Fruit fly (Drosophila melanogaster) whole organism, prepupa: ENCODE data around the gene Ugt37D1.
A peak's percentile ranks its signal among the peaks of the same experiment; 100 is the strongest.

Source experiments
- Blimp-1 ChIP-seq: fragments of 200-800 bp; sonication (Bioruptor generic); optimal IDR thresholded peaks from 3 replicates; lab custom pipeline; 2017; ENCODE audit warnings: missing biosample characterization, missing genetic modification characterization, mild to moderate bottlenecking, moderate library complexity, missing genetic modification reagents
- CG10669 ChIP-seq: fragments of 200-800 bp; sonication (Bioruptor generic); optimal IDR thresholded peaks from 3 replicates; lab custom pipeline; 2018; ENCODE audit warnings: missing biosample characterization, mild to moderate bottlenecking, missing genetic modification characterization, moderate library complexity
- CG11762 ChIP-seq: fragments of 200-800 bp; sonication (Bioruptor generic); optimal IDR thresholded peaks from 3 replicates; lab custom pipeline; 2016; ENCODE audit warnings: missing biosample characterization, missing genetic modification characterization; ENCODE audit not compliant: insufficient read depth
- CG15336 ChIP-seq: fragments of 200-800 bp; sonication (Bioruptor generic); IDR thresholded peaks from 2 replicates; pipeline ENCODE4 v1.3.6; 2022; ENCODE audit warnings: missing biosample characterization, missing genetic modification characterization
- CG1621 ChIP-seq: fragments of 200-800 bp; sonication (Bioruptor generic); optimal IDR thresholded peaks from 3 replicates; lab custom pipeline; 2018; ENCODE audit warnings: missing biosample characterization, mild to moderate bottlenecking, missing genetic modification characterization
- CG16779 ChIP-seq: fragments of 200-800 bp; sonication (Bioruptor generic); optimal IDR thresholded peaks from 3 replicates; lab custom pipeline; 2017; ENCODE audit warnings: missing biosample characterization, mild to moderate bottlenecking, missing genetic modification characterization
- CG3032 ChIP-seq: fragments of 200-800 bp; optimal IDR thresholded peaks from 2 replicates; lab custom pipeline; 2019; ENCODE audit warnings: missing biosample characterization, mild to moderate bottlenecking, missing genetic modification characterization, moderate library complexity
- CG6792 ChIP-seq: fragments of 200-800 bp; sonication (Bioruptor generic); optimal IDR thresholded peaks from 3 replicates; lab custom pipeline; 2016; ENCODE audit warnings: missing biosample characterization, missing genetic modification characterization
- CG6808 ChIP-seq: fragments of 200-800 bp; sonication (Bioruptor generic); optimal IDR thresholded peaks from 3 replicates; lab custom pipeline; 2017; ENCODE audit warnings: missing biosample characterization, missing genetic modification characterization, mild to moderate bottlenecking, moderate library complexity, missing genetic modification reagents
- CG6854 ChIP-seq: fragments of 200-800 bp; sonication (Bioruptor generic); optimal IDR thresholded peaks from 2 replicates; lab custom pipeline; 2017; ENCODE audit warnings: missing biosample characterization, mild to moderate bottlenecking, missing genetic modification characterization
- CG8119 ChIP-seq: fragments of 200-800 bp; sonication (Bioruptor generic); IDR thresholded peaks from 3 replicates; pipeline ENCODE4 v1.3.6; 2022; ENCODE audit warnings: missing biosample characterization, missing genetic modification characterization
- CG8319 ChIP-seq: fragments of 200-800 bp; sonication (Bioruptor generic); optimal IDR thresholded peaks from 3 replicates; lab custom pipeline; 2016; ENCODE audit warnings: missing biosample characterization, missing genetic modification characterization
- CG8632 ChIP-seq: fragments of 200-800 bp; sonication (Bioruptor generic); optimal IDR thresholded peaks from 3 replicates; lab custom pipeline; 2016; ENCODE audit warnings: missing biosample characterization, missing genetic modification characterization
- Eip75B ChIP-seq: fragments of 200-800 bp; sonication (Bioruptor generic); optimal IDR thresholded peaks from 3 replicates; lab custom pipeline; 2016; ENCODE audit warnings: missing biosample characterization, missing genetic modification characterization
- Eip78C ChIP-seq: fragments of 200-800 bp; sonication (Bioruptor generic); peaks from one replicate; lab custom pipeline; 2016; ENCODE audit warnings: missing biosample characterization, missing genetic modification characterization
- Ets21C ChIP-seq: fragments of 200-800 bp; sonication (Bioruptor generic); optimal IDR thresholded peaks from 3 replicates; lab custom pipeline; 2016; ENCODE audit warnings: missing biosample characterization, missing genetic modification characterization
- Gug ChIP-seq: fragments of 200-800 bp; sonication (Bioruptor generic); IDR thresholded peaks from 2 replicates; pipeline ENCODE4 v1.3.6; 2022; ENCODE audit warnings: missing biosample characterization, missing genetic modification characterization
- Hr38 ChIP-seq: sonication (Bioruptor generic); optimal IDR thresholded peaks from 2 replicates; lab custom pipeline; 2016; ENCODE audit warnings: missing biosample characterization, missing genetic modification characterization
- Lpt ChIP-seq: fragments of 200-800 bp; sonication (Bioruptor generic); optimal IDR thresholded peaks from 3 replicates; lab custom pipeline; 2016; ENCODE audit warnings: missing biosample characterization, missing genetic modification characterization
- Met ChIP-seq: fragments of 200-800 bp; sonication (Bioruptor generic); optimal IDR thresholded peaks from 3 replicates; lab custom pipeline; 2016; ENCODE audit warnings: missing biosample characterization, missing genetic modification characterization
- Smox ChIP-seq: fragments of 200-800 bp; sonication (Bioruptor generic); optimal IDR thresholded peaks from 3 replicates; lab custom pipeline; 2016; ENCODE audit warnings: missing biosample characterization, missing genetic modification characterization
- Sox14 ChIP-seq: fragments of 200-800 bp; sonication (Bioruptor generic); optimal IDR thresholded peaks from 3 replicates; lab custom pipeline; 2016; ENCODE audit warnings: missing biosample characterization, missing genetic modification characterization
- Sox15 ChIP-seq: fragments of 200-800 bp; sonication (Bioruptor generic); optimal IDR thresholded peaks from 3 replicates; lab custom pipeline; 2016; ENCODE audit warnings: missing biosample characterization, missing genetic modification characterization
- acj6 ChIP-seq: fragments of 200-800 bp; sonication (Bioruptor generic); optimal IDR thresholded peaks from 3 replicates; lab custom pipeline; 2016; ENCODE audit warnings: missing biosample characterization, missing genetic modification characterization
- cyc ChIP-seq: fragments of 200-800 bp; sonication (Bioruptor generic); optimal IDR thresholded peaks from 3 replicates; lab custom pipeline; 2016; ENCODE audit warnings: missing biosample characterization, missing genetic modification characterization
- dac ChIP-seq: fragments of 200-800 bp; sonication (Bioruptor generic); optimal IDR thresholded peaks from 2 replicates; lab custom pipeline; 2017; ENCODE audit warnings: missing biosample characterization, mild to moderate bottlenecking, missing genetic modification characterization
- esn ChIP-seq: fragments of 200-800 bp; sonication (Bioruptor generic); optimal IDR thresholded peaks from 2 replicates; lab custom pipeline; 2016; ENCODE audit warnings: missing biosample characterization, mild to moderate bottlenecking, missing genetic modification characterization, moderate library complexity
- fd59A ChIP-seq: fragments of 200-800 bp; sonication (Bioruptor generic); optimal IDR thresholded peaks from 2 replicates; lab custom pipeline; 2017; ENCODE audit warnings: missing biosample characterization, mild to moderate bottlenecking, missing genetic modification characterization, missing genetic modification reagents
- fd85E ChIP-seq: fragments of 200-800 bp; sonication (Bioruptor generic); optimal IDR thresholded peaks from 3 replicates; lab custom pipeline; 2016; ENCODE audit warnings: missing biosample characterization, missing genetic modification characterization
- fkh ChIP-seq: fragments of 200-800 bp; sonication (Bioruptor generic); optimal IDR thresholded peaks from 3 replicates; lab custom pipeline; 2017; ENCODE audit warnings: missing biosample characterization, mild to moderate bottlenecking, missing genetic modification characterization, moderate library complexity
- lz ChIP-seq: fragments of 200-800 bp; sonication (Bioruptor generic); optimal IDR thresholded peaks from 3 replicates; lab custom pipeline; 2016; ENCODE audit warnings: missing biosample characterization, missing genetic modification characterization
- net ChIP-seq: fragments of 200-800 bp; sonication (Bioruptor generic); optimal IDR thresholded peaks from 3 replicates; lab custom pipeline; 2016; ENCODE audit warnings: missing biosample characterization, missing genetic modification characterization
- pdm3 ChIP-seq: fragments of 200-800 bp; sonication (Bioruptor generic); optimal IDR thresholded peaks from 3 replicates; lab custom pipeline; 2016; ENCODE audit warnings: missing biosample characterization, missing genetic modification characterization
- salr ChIP-seq, 2 experiments: fragments of 200-800 bp; sonication (Bioruptor generic); optimal IDR thresholded peaks; 3 replicates each; lab custom pipeline; 2016 to 2018; ENCODE audit warnings: missing biosample characterization in 2 of 2, missing genetic modification characterization in 2 of 2, mild to moderate bottlenecking in 1 of 2
- spab ChIP-seq: fragments of 200-800 bp; sonication (Bioruptor generic); optimal IDR thresholded peaks from 2 replicates; lab custom pipeline; 2017; ENCODE audit warnings: missing biosample characterization, mild to moderate bottlenecking, missing genetic modification characterization, missing genetic modification reagents
- ss ChIP-seq, 2 experiments: fragments of 200-800 bp; sonication (Bioruptor generic); optimal IDR thresholded peaks; 2 replicates in 1 of 2; 3 replicates in 1 of 2; lab custom pipeline; 2017 to 2018; ENCODE audit warnings: mild to moderate bottlenecking in 2 of 2, missing biosample characterization in 2 of 2, missing genetic modification characterization in 2 of 2, moderate library complexity in 1 of 2
- svp ChIP-seq: fragments of 200-800 bp; sonication (Bioruptor generic); peaks from one replicate; lab custom pipeline; 2016; ENCODE audit warnings: missing biosample characterization, missing genetic modification characterization
- topi ChIP-seq: fragments of 200-800 bp; sonication (Bioruptor generic); optimal IDR thresholded peaks from 3 replicates; lab custom pipeline; 2016; ENCODE audit warnings: missing biosample characterization, missing genetic modification characterization
- vri ChIP-seq: fragments of 200-800 bp; sonication (Bioruptor generic); optimal IDR thresholded peaks from 3 replicates; lab custom pipeline; 2016; ENCODE audit warnings: missing biosample characterization, mild to moderate bottlenecking, missing genetic modification characterization

Gene Ugt37D1

dm6 chr2L:16819714-16820113 lies 20.9 kb downstream of the Ugt37D1 start:
- TF ChIP-seq vri (GFP tag; lab: Kevin White, UChicago) (peak; percentile 82), net (no peak), dac (GFP tag; lab: Kevin White, UChicago) (no peak), Eip78C (GFP tag; lab: Kevin White, UChicago) (peak; percentile 44), fkh (GFP tag; lab: Kevin White, UChicago) (no peak), Met (GFP tag; lab: Kevin White, UChicago) (no peak), acj6 (no peak), CG8119 (no peak), svp (GFP tag; lab: Kevin White, UChicago) (peak; percentile 66), Smox (GFP tag; lab: Kevin White, UChicago) (no peak)

- TF ChIP-seq Eip75B (GFP tag; lab: Kevin White, UChicago), result no peak
- no peak for TF ChIP-seq CG10669 (GFP tag; lab: Kevin White, UChicago)
- no peak for TF ChIP-seq CG8632 (GFP tag; lab: Kevin White, UChicago)
- no peak for TF ChIP-seq lz
- TF ChIP-seq acj6, result no peak
- no peak for TF ChIP-seq ss (GFP tag; optimal IDR thresholded peaks at IDR 0.05; lab: Kevin White, UChicago)
- no peak for TF ChIP-seq Gug (GFP tag; lab: Robert Waterston, UW)
- TF ChIP-seq Hr38 (GFP tag; lab: Kevin White, UChicago), result no peak
- no peak for TF ChIP-seq Lpt (GFP tag; lab: Kevin White, UChicago)
- no peak for TF ChIP-seq topi (GFP tag; lab: Kevin White, UChicago)
- TF ChIP-seq CG11762 (GFP tag; lab: Kevin White, UChicago), result no peak
- TF ChIP-seq salr (GFP tag; optimal IDR thresholded peaks at IDR 0.05; lab: Kevin White, UChicago), result no peak
- no peak for TF ChIP-seq CG8319 (GFP tag; lab: Kevin White, UChicago)
- no peak for TF ChIP-seq CG6808 (GFP tag; lab: Kevin White, UChicago)
- TF ChIP-seq CG3032 (tag; lab: Kevin White, UChicago), result no peak
- TF ChIP-seq Sox14 (GFP tag; lab: Kevin White, UChicago), result no peak
- TF ChIP-seq fd85E, result no peak
Measured at dm6 chr2L:16820993-16821392, 22.2 kb downstream of the Ugt37D1 start, which contains the start of gene CG13280. Gene CG13280 (minus strand): TSS chr2L:16821093.

dm6 chr2L:16824905-16825333 lies 26.1 kb downstream of the Ugt37D1 start, which contains the start of gene Cse1:
Gene Cse1 (minus strand): TSS chr2L:16825207.
- peak; percentile 29 for TF ChIP-seq Sox14 (GFP tag; lab: Kevin White, UChicago)
- TF ChIP-seq CG6854 (GFP tag; lab: Kevin White, UChicago), result peak; percentile 16
- peak; percentile 28 for TF ChIP-seq topi (GFP tag; lab: Kevin White, UChicago)
- TF ChIP-seq CG15336 (GFP tag; lab: Robert Waterston, UW), result no peak
- TF ChIP-seq CG1621 (tag; lab: Kevin White, UChicago), result no peak

dm6 chr2L:16826872-16827506 lies 28.2 kb downstream of the Ugt37D1 start, which contains the start of gene AspRS-m:
Gene AspRS-m (plus strand): TSS chr2L:16827078.
- TF ChIP-seq Lpt (GFP tag; lab: Kevin White, UChicago) (no peak), Sox15 (no peak), vri (GFP tag; lab: Kevin White, UChicago) (no peak), fd59A (GFP tag; lab: Kevin White, UChicago) (no peak), Hr38 (GFP tag; lab: Kevin White, UChicago) (no peak), CG11762 (GFP tag; lab: Kevin White, UChicago) (no peak), cyc (GFP tag; lab: Kevin White, UChicago) (no peak), Ets21C (no peak), pdm3 (GFP tag; lab: Kevin White, UChicago) (no peak), Blimp-1 (no peak), lz (no peak), CG6854 (GFP tag; lab: Kevin White, UChicago) (no peak), CG6792 (no peak), CG16779 (tag; lab: Kevin White, UChicago) (no peak), esn (GFP tag; lab: Kevin White, UChicago) (no peak), ss (GFP tag; optimal IDR thresholded peaks at IDR 0.05; lab: Kevin White, UChicago) (no peak), spab (GFP tag; lab: Kevin White, UChicago) (no peak)
